Worm (Caenorhabditis elegans) whole organism, young adult: ENCODE results near the gene K02C4.5.
A peak's percentile ranks its signal among the peaks of the same experiment; 100 is the strongest.

Source experiments
- B0035.1 ChIP-seq: sonication (generic microtip); optimal IDR thresholded peaks from 2 replicates; lab custom pipeline; 2016; ENCODE audit warnings: missing genetic modification characterization, mild to moderate bottlenecking, missing compliant biosample characterization, missing genotype, missing genetic modification reagents
- B0261.1 ChIP-seq: sonication (generic microtip); optimal IDR thresholded peaks from 2 replicates; lab custom pipeline; 2016; ENCODE audit warnings: mild to moderate bottlenecking, missing genetic modification characterization, moderate library complexity, missing compliant biosample characterization
- C17E4.6 ChIP-seq: fragments of 200-800 bp; sonication (Bioruptor generic); IDR thresholded peaks from 2 replicates; pipeline ENCODE4 v1.3.6; 2022; ENCODE audit warnings: missing genetic modification reagents, missing genetic modification characterization, missing compliant biosample characterization
- F10E7.11 ChIP-seq: sonication (generic microtip); optimal IDR thresholded peaks from 2 replicates; lab custom pipeline; 2017; ENCODE audit warnings: mild to moderate bottlenecking, missing genetic modification characterization, moderate library complexity, missing compliant biosample characterization
- F37B4.10 ChIP-seq: fragments of 200-800 bp; sonication (Bioruptor generic); IDR thresholded peaks from 2 replicates; pipeline ENCODE4 v1.3.6; 2022; ENCODE audit warnings: missing genetic modification characterization, missing compliant biosample characterization
- F55B11.4 ChIP-seq: sonication (generic microtip); optimal IDR thresholded peaks from 2 replicates; lab custom pipeline; 2016; ENCODE audit warnings: missing compliant biosample characterization, missing genetic modification characterization, borderline replicate concordance; ENCODE audit not compliant: insufficient read depth
- K11D2.4 ChIP-seq: fragments of 200-800 bp; sonication (Bioruptor generic); IDR thresholded peaks from 2 replicates; pipeline ENCODE4 v1.3.6; 2022; ENCODE audit warnings: missing genetic modification reagents, missing genetic modification characterization, missing compliant biosample characterization
- T07F8.4 ChIP-seq: sonication (generic microtip); optimal IDR thresholded peaks from 2 replicates; lab custom pipeline; 2016; ENCODE audit warnings: mild to moderate bottlenecking, missing genetic modification characterization, moderate library complexity, missing compliant biosample characterization
- Y53G8AR.9 ChIP-seq: fragments of 200-800 bp; sonication (Bioruptor generic); conservative IDR thresholded peaks from 2 replicates; pipeline ENCODE4 v1.3.6; 2022; ENCODE audit warnings: missing genetic modification reagents, missing genetic modification characterization, missing compliant biosample characterization
- Y67H2A.10 ChIP-seq: fragments of 200-800 bp; sonication (Bioruptor generic); conservative IDR thresholded peaks from 2 replicates; pipeline ENCODE4 v1.3.6; 2022; ENCODE audit warnings: missing genetic modification reagents, missing genetic modification characterization, missing compliant biosample characterization
- Y79H2A.3 ChIP-seq: fragments of 200-800 bp; sonication (Bioruptor generic); conservative IDR thresholded peaks from 2 replicates; pipeline ENCODE4 v1.3.6; 2022; ENCODE audit warnings: missing genetic modification reagents, missing genetic modification characterization, missing compliant biosample characterization
- aptf-3 ChIP-seq: fragments of 200-800 bp; sonication (Bioruptor generic); IDR thresholded peaks from 2 replicates; pipeline ENCODE4 v1.3.6; 2022; ENCODE audit warnings: missing genetic modification characterization, missing compliant biosample characterization
- atf-7 ChIP-seq: sonication (generic microtip); optimal IDR thresholded peaks from 2 replicates; lab custom pipeline; 2017; ENCODE audit warnings: mild to moderate bottlenecking, missing genetic modification characterization, missing compliant biosample characterization
- athp-1 ChIP-seq: sonication (generic microtip); optimal IDR thresholded peaks from 2 replicates; lab custom pipeline; 2017; ENCODE audit warnings: mild to moderate bottlenecking, missing genetic modification characterization, missing compliant biosample characterization
- attf-3 ChIP-seq: fragments of 200-800 bp; sonication (Bioruptor generic); conservative IDR thresholded peaks from 2 replicates; pipeline ENCODE4 v1.3.6; 2022; ENCODE audit warnings: missing genetic modification reagents, missing genetic modification characterization, missing compliant biosample characterization
- bed-2 ChIP-seq: fragments of 200-800 bp; sonication (Bioruptor generic); IDR thresholded peaks from 2 replicates; pipeline ENCODE4 v1.3.6; 2022; ENCODE audit warnings: missing genetic modification reagents, missing genetic modification characterization, missing compliant biosample characterization
- ccch-3 ChIP-seq: fragments of 200-800 bp; sonication (Bioruptor generic); optimal IDR thresholded peaks from 2 replicates; lab custom pipeline; 2018; ENCODE audit warnings: mild to moderate bottlenecking, missing genetic modification characterization, missing compliant biosample characterization
- cebp-1 ChIP-seq, 2 experiments: fragments of 200-800 bp in 1 of 2; sonication (Bioruptor generic) in 1 of 2; sonication (generic microtip) in 1 of 2; IDR thresholded peaks in 1 of 2; optimal IDR thresholded peaks in 1 of 2; 2 replicates each; pipeline versions ENCODE4 v1.3.6 to Lab custom; 2017 to 2022; ENCODE audit warnings: missing compliant biosample characterization in 2 of 2, missing genetic modification characterization in 2 of 2, mild to moderate bottlenecking in 1 of 2, missing genetic modification reagents in 1 of 2, moderate library complexity in 1 of 2
- cebp-2 ChIP-seq: fragments of 200-800 bp; sonication (Bioruptor generic); IDR thresholded peaks from 2 replicates; pipeline ENCODE4 v1.3.6; 2022; ENCODE audit warnings: missing genetic modification characterization, missing compliant biosample characterization
- ceh-58 ChIP-seq: fragments of 200-800 bp; sonication (Bioruptor generic); IDR thresholded peaks from 2 replicates; pipeline ENCODE4 v1.3.6; 2022; ENCODE audit warnings: missing genetic modification characterization, missing compliant biosample characterization
- ceh-79 ChIP-seq: sonication (generic microtip); optimal IDR thresholded peaks from 2 replicates; lab custom pipeline; 2017; ENCODE audit warnings: mild to moderate bottlenecking, missing genetic modification characterization, missing compliant biosample characterization
- dox-1 ChIP-seq: fragments of 200-800 bp; sonication (Bioruptor generic); IDR thresholded peaks from 2 replicates; pipeline ENCODE4 v1.3.6; 2022; ENCODE audit warnings: missing genetic modification reagents, missing genetic modification characterization, missing compliant biosample characterization
- egl-18 ChIP-seq: fragments of 200-800 bp; sonication (Bioruptor generic); IDR thresholded peaks from 2 replicates; pipeline ENCODE4 v1.3.6; 2022; ENCODE audit warnings: missing genetic modification reagents, missing genetic modification characterization, missing compliant biosample characterization
- egl-44 ChIP-seq: fragments of 200-800 bp; sonication (Bioruptor generic); IDR thresholded peaks from 2 replicates; pipeline ENCODE4 v1.3.6; 2022; ENCODE audit warnings: missing genetic modification reagents, missing genetic modification characterization, missing compliant biosample characterization
- egrh-3 ChIP-seq: fragments of 200-800 bp; sonication (Bioruptor generic); IDR thresholded peaks from 2 replicates; pipeline ENCODE4 v1.3.6; 2022; ENCODE audit warnings: missing genetic modification reagents, missing genetic modification characterization, missing compliant biosample characterization
- fkh-3 ChIP-seq: sonication (generic microtip); optimal IDR thresholded peaks from 2 replicates; lab custom pipeline; 2016; ENCODE audit warnings: mild to moderate bottlenecking, missing genetic modification characterization, missing compliant biosample characterization
- hmg-1.2 ChIP-seq: fragments of 200-800 bp; sonication (Bioruptor generic); IDR thresholded peaks from 2 replicates; pipeline ENCODE4 v1.3.6; 2022; ENCODE audit warnings: missing genetic modification reagents, missing genetic modification characterization, missing compliant biosample characterization
- hrde-1 ChIP-seq: sonication (generic microtip); optimal IDR thresholded peaks from 2 replicates; lab custom pipeline; 2016; ENCODE audit warnings: missing genetic modification characterization, mild to moderate bottlenecking, missing compliant biosample characterization, moderate library complexity, missing genotype, missing genetic modification reagents, borderline replicate concordance
- hsf-1 ChIP-seq: fragments of 200-800 bp; sonication (Bioruptor generic); IDR thresholded peaks from 2 replicates; pipeline ENCODE4 v1.3.6; 2022; ENCODE audit warnings: missing genetic modification reagents, missing genetic modification characterization, missing compliant biosample characterization
- lin-26 ChIP-seq: fragments of 200-800 bp; sonication (Bioruptor generic); IDR thresholded peaks from 2 replicates; pipeline ENCODE4 v1.3.6; 2022; ENCODE audit warnings: missing genetic modification reagents, missing genetic modification characterization, missing compliant biosample characterization
- lsl-1 ChIP-seq: fragments of 200-800 bp; sonication (Bioruptor generic); optimal IDR thresholded peaks from 2 replicates; lab custom pipeline; 2018; ENCODE audit warnings: mild to moderate bottlenecking, missing genetic modification characterization, moderate library complexity, missing compliant biosample characterization
- lsy-27 ChIP-seq: sonication (generic microtip); optimal IDR thresholded peaks from 2 replicates; lab custom pipeline; 2017; ENCODE audit warnings: missing genetic modification characterization, mild to moderate bottlenecking, missing compliant biosample characterization, antibody characterized with exemption, missing genotype, borderline replicate concordance; ENCODE audit not compliant: insufficient read depth
- nhr-179 ChIP-seq: sonication (generic microtip); optimal IDR thresholded peaks from 2 replicates; lab custom pipeline; 2016; ENCODE audit warnings: mild to moderate bottlenecking, missing genetic modification characterization, missing compliant biosample characterization
- nhr-27 ChIP-seq: fragments of 200-800 bp; sonication (Bioruptor generic); optimal IDR thresholded peaks from 2 replicates; lab custom pipeline; 2018; ENCODE audit warnings: mild to moderate bottlenecking, missing genetic modification characterization, moderate library complexity, missing compliant biosample characterization
- nhr-90 ChIP-seq: sonication (generic microtip); optimal IDR thresholded peaks from 2 replicates; lab custom pipeline; 2016; ENCODE audit warnings: missing genotype, mild to moderate bottlenecking, missing genetic modification characterization, missing compliant biosample characterization
- rec-8 ChIP-seq, 2 experiments: sonication (generic microtip); optimal IDR thresholded peaks; 2 replicates each; lab custom pipeline; 2016; ENCODE audit warnings: mild to moderate bottlenecking in 2 of 2, missing genetic modification characterization in 2 of 2, missing genetic modification reagents in 2 of 2, missing genotype in 2 of 2, missing biosample characterization in 1 of 2, missing compliant biosample characterization in 1 of 2, moderate library complexity in 1 of 2
- sdz-38 ChIP-seq: sonication (generic microtip); optimal IDR thresholded peaks from 2 replicates; lab custom pipeline; 2016; ENCODE audit warnings: missing genotype, missing genetic modification characterization, missing compliant biosample characterization
- sea-2 ChIP-seq: fragments of 200-800 bp; sonication (Bioruptor generic); IDR thresholded peaks from 2 replicates; pipeline ENCODE4 v1.3.6; 2022; ENCODE audit warnings: missing genetic modification characterization, missing compliant biosample characterization
- snpc-1.1 ChIP-seq: sonication (generic microtip); optimal IDR thresholded peaks from 2 replicates; lab custom pipeline; 2017; ENCODE audit warnings: missing genetic modification characterization, mild to moderate bottlenecking, missing compliant biosample characterization, antibody characterized with exemption, moderate library complexity, missing genotype, missing genetic modification reagents; ENCODE audit not compliant: insufficient read depth
- tlf-1 ChIP-seq: fragments of 200-800 bp; sonication (Bioruptor generic); optimal IDR thresholded peaks from 2 replicates; lab custom pipeline; 2018; ENCODE audit warnings: mild to moderate bottlenecking, missing genetic modification characterization, missing compliant biosample characterization
- unc-62 ChIP-seq: fragments of 150-350 bp; optimal IDR thresholded peaks from 2 replicates; lab custom pipeline; 2014; ENCODE audit warnings: missing biosample characterization, missing genetic modification reagents, missing genetic modification characterization
- zfh-2 ChIP-seq: fragments of 200-800 bp; sonication (Bioruptor generic); conservative IDR thresholded peaks from 2 replicates; pipeline ENCODE4 v1.3.6; 2022; ENCODE audit warnings: missing genetic modification reagents, missing genetic modification characterization, missing compliant biosample characterization
- ztf-28 ChIP-seq: fragments of 200-800 bp; sonication (Bioruptor generic); IDR thresholded peaks from 2 replicates; pipeline ENCODE4 v1.3.6; 2022; ENCODE audit warnings: missing genetic modification reagents, missing genetic modification characterization, missing compliant biosample characterization
- ztf-3 ChIP-seq: fragments of 200-800 bp; sonication (Bioruptor generic); optimal IDR thresholded peaks from 2 replicates; lab custom pipeline; 2018; ENCODE audit warnings: mild to moderate bottlenecking, missing genetic modification characterization, missing compliant biosample characterization

Gene K02C4.5

ce11 chrII:8128273-8129039 is 50.2 kb downstream of the K02C4.5 start (continued):
- no peak for TF ChIP-seq F55B11.4 (tag; lab: Kevin White, UChicago)
- no peak for TF ChIP-seq egl-18
- TF ChIP-seq T07F8.4: no peak
- TF ChIP-seq lsy-27 (tag; lab: Kevin White, UChicago): no peak
- TF ChIP-seq unc-62 (GFP tag; lab: Kevin White, UChicago): peak; percentile 52
- TF ChIP-seq Y53G8AR.9 (GFP tag; lab: Robert Waterston, UW): no peak
- TF ChIP-seq K11D2.4 (GFP tag; lab: Robert Waterston, UW): no peak
- no peak for TF ChIP-seq B0261.1 (tag; lab: Kevin White, UChicago)
- TF ChIP-seq lsl-1 (GFP tag; lab: Kevin White, UChicago): no peak
- peak; percentile 90 for TF ChIP-seq egrh-3 (GFP tag; lab: Robert Waterston, UW)
- 0 out of 2 replicates have a peak, but pooled peaks have one; percentile 40 for TF ChIP-seq aptf-3
- TF ChIP-seq ccch-3 (GFP tag; lab: Kevin White, UChicago): no peak
- TF ChIP-seq tlf-1 (GFP tag; lab: Kevin White, UChicago): no peak
- TF ChIP-seq ceh-79: no peak
- no peak for TF ChIP-seq bed-2 (GFP tag; lab: Robert Waterston, UW)
- peak; percentile 95 for TF ChIP-seq cebp-1 (GFP tag; IDR thresholded peaks at IDR 0.05; lab: Robert Waterston, UW)
- peak; percentile 93 for TF ChIP-seq cebp-1 (tag; optimal IDR thresholded peaks at IDR 0.05; lab: Kevin White, UChicago)
- TF ChIP-seq atf-7 (tag; lab: Kevin White, UChicago): no peak
- no peak for TF ChIP-seq lin-26 (GFP tag; lab: Robert Waterston, UW)
- TF ChIP-seq athp-1 (tag; lab: Kevin White, UChicago): no peak
- TF ChIP-seq hsf-1 (GFP tag; lab: Robert Waterston, UW): no peak
- no peak for TF ChIP-seq hrde-1 (tag; lab: Kevin White, UChicago)
- no peak for TF ChIP-seq attf-3 (GFP tag; lab: Robert Waterston, UW)
- no peak for TF ChIP-seq snpc-1.1 (tag; lab: Kevin White, UChicago)
- TF ChIP-seq zfh-2: peak; percentile 99
- TF ChIP-seq B0035.1: no peak
- no peak for TF ChIP-seq nhr-27 (tag; lab: Kevin White, UChicago)
- no peak for TF ChIP-seq nhr-179
- TF ChIP-seq sdz-38 (tag; lab: Kevin White, UChicago): no peak
- 0 out of 2 replicates have a peak, but pooled peaks have one; percentile 28 for TF ChIP-seq F37B4.10 (GFP tag; lab: Robert Waterston, UW)
- TF ChIP-seq Y79H2A.3: no peak
- TF ChIP-seq dox-1 (GFP tag; lab: Robert Waterston, UW): peak; percentile 65
- TF ChIP-seq C17E4.6: no peak
- TF ChIP-seq ceh-58: no peak
- no peak for TF ChIP-seq sea-2 (GFP tag; lab: Robert Waterston, UW)
- no peak for TF ChIP-seq fkh-3 (tag; lab: Kevin White, UChicago)
- TF ChIP-seq nhr-90 (tag; lab: Kevin White, UChicago): no peak
- TF ChIP-seq ztf-3 (GFP tag; lab: Kevin White, UChicago): no peak
- TF ChIP-seq Y67H2A.10: no peak
- no peak for TF ChIP-seq rec-8 (tag; optimal IDR thresholded peaks at IDR 0.05; lab: Kevin White, UChicago)
- TF ChIP-seq egl-44 (GFP tag; lab: Robert Waterston, UW): 0 out of 2 replicates have a peak, but pooled peaks have one; percentile 10
- 0 out of 2 replicates have a peak, but pooled peaks have one; percentile 10 for TF ChIP-seq hmg-1.2
- TF ChIP-seq ztf-28 (GFP tag; lab: Robert Waterston, UW): no peak
- TF ChIP-seq F10E7.11 (tag; lab: Kevin White, UChicago): no peak
- TF ChIP-seq cebp-2 (GFP tag; lab: Robert Waterston, UW): no peak
